Fruit fly (Drosophila melanogaster): ENCODE results near the gene CG9205.

- TF ChIP-seq psq (GFP tag; optimal IDR thresholded peaks at IDR 0.05) (peak; percentile 67), Sp1 (GFP tag; optimal IDR thresholded peaks at IDR 0.05) (no peak), h (GFP tag; optimal IDR thresholded peaks at IDR 0.05) (no peak)
Observed at dm6 chr3L:1031716-1032115, 2.8 kb upstream of the CG9205 start.

All from whole organism, wandering third instar larva.